Fruit fly (Drosophila melanogaster): ENCODE measurements around the gene CG11381.

CG11381 gene

dm6 chrX:1215000-1215399, 11.4 kb downstream of the CG11381 start, which contains the start of gene CG11398 (continued):
- no peak for TF ChIP-seq Nf-YA (GFP tag; IDR thresholded peaks at IDR 0.05)
- TF ChIP-seq CG16863 (GFP tag; optimal IDR thresholded peaks at IDR 0.05), result no peak
- no peak for TF ChIP-seq Hr51 (GFP tag; optimal IDR thresholded peaks at IDR 0.05)
- TF ChIP-seq CG11398 (GFP tag; optimal IDR thresholded peaks at IDR 0.05), result peak; percentile 7
- TF ChIP-seq ab (GFP tag; optimal IDR thresholded peaks at IDR 0.05), result no peak
- no peak for TF ChIP-seq dimm (GFP tag; IDR thresholded peaks at IDR 0.05)
- TF ChIP-seq Bgb (GFP tag; IDR thresholded peaks at IDR 0.05; ENCODE audit: partially characterized antibody), result peak; percentile 84
- TF ChIP-seq chm (GFP tag; IDR thresholded peaks at IDR 0.05), result no peak
- TF ChIP-seq zf30C (GFP tag; optimal IDR thresholded peaks at IDR 0.05), result no peak
- TF ChIP-seq D (optimal IDR thresholded peaks at IDR 0.05), result no peak
- TF ChIP-seq D (GFP tag; optimal IDR thresholded peaks at IDR 0.05), result no peak
- TF ChIP-seq ato (GFP tag; IDR thresholded peaks at IDR 0.05; ENCODE audit: partially characterized antibody), result peak; percentile 67; the same call in 1 of the 2 replicates
- no peak for TF ChIP-seq CG15269 (tag; optimal IDR thresholded peaks at IDR 0.05)
- TF ChIP-seq fu2 (GFP tag; optimal IDR thresholded peaks at IDR 0.05), result no peak
- TF ChIP-seq CG14965 (GFP tag; optimal IDR thresholded peaks at IDR 0.05; ENCODE audit: borderline replicate concordance), result no peak
- peak; percentile 76 for TF ChIP-seq Ets97D (GFP tag; optimal IDR thresholded peaks at IDR 0.05)
- no peak for TF ChIP-seq CG10565 (GFP tag; optimal IDR thresholded peaks at IDR 0.05)
- no peak for TF ChIP-seq chn (GFP tag; optimal IDR thresholded peaks at IDR 0.05)
- TF ChIP-seq CG5180 (GFP tag; optimal IDR thresholded peaks at IDR 0.05), result no peak
- peak; percentile 87 for TF ChIP-seq CG13287 (GFP tag; IDR thresholded peaks at IDR 0.05; ENCODE audit: partially characterized antibody)
- no peak for TF ChIP-seq CG11723 (GFP tag; optimal IDR thresholded peaks at IDR 0.05)
- no peak for TF ChIP-seq tx (GFP tag; optimal IDR thresholded peaks at IDR 0.05)
- no peak for TF ChIP-seq CG13624 (GFP tag; optimal IDR thresholded peaks at IDR 0.05)
- no peak for TF ChIP-seq NC2α (GFP tag; optimal IDR thresholded peaks at IDR 0.05)
- peak; percentile 67 for TF ChIP-seq Sin3A (optimal IDR thresholded peaks at IDR 0.05)
- TF ChIP-seq cg (GFP tag; optimal IDR thresholded peaks at IDR 0.05), result no peak
- TF ChIP-seq org-1 (GFP tag; optimal IDR thresholded peaks at IDR 0.05), result no peak
- TF ChIP-seq CG9797 (GFP tag; optimal IDR thresholded peaks at IDR 0.05), result peak; percentile 75
- TF ChIP-seq CG14710 (tag; optimal IDR thresholded peaks at IDR 0.05), result peak; percentile 88
- no peak for TF ChIP-seq CG10209 (GFP tag; optimal IDR thresholded peaks at IDR 0.05)
- no peak for TF ChIP-seq CG31441 (GFP tag; IDR thresholded peaks at IDR 0.05)
- no peak for TF ChIP-seq zfh1 (GFP tag; IDR thresholded peaks at IDR 0.05)
- no peak for TF ChIP-seq CG8388 (GFP tag; optimal IDR thresholded peaks at IDR 0.05)
- no peak for TF ChIP-seq mirr (GFP tag; optimal IDR thresholded peaks at IDR 0.05)
- TF ChIP-seq ewg (GFP tag; optimal IDR thresholded peaks at IDR 0.05), result no peak
- TF ChIP-seq kay (GFP tag; optimal IDR thresholded peaks at IDR 0.05), result no peak
- no peak for TF ChIP-seq Doc2 (GFP tag; IDR thresholded peaks at IDR 0.05)
- TF ChIP-seq mam (GFP tag; optimal IDR thresholded peaks at IDR 0.05), result no peak
- no peak for TF ChIP-seq CG34422 (GFP tag; IDR thresholded peaks at IDR 0.05)
- no peak for TF ChIP-seq lola (GFP tag; optimal IDR thresholded peaks at IDR 0.05)
- no peak for TF ChIP-seq wor (GFP tag; IDR thresholded peaks at IDR 0.05)
- no peak for TF ChIP-seq seq (GFP tag; IDR thresholded peaks at IDR 0.05)
- TF ChIP-seq sug (tag; optimal IDR thresholded peaks at IDR 0.05), result no peak
- peak; percentile 65 for TF ChIP-seq CG15514 (GFP tag; optimal IDR thresholded peaks at IDR 0.05)
- TF ChIP-seq H15 (GFP tag; IDR thresholded peaks at IDR 0.05), result no peak
- TF ChIP-seq pum (GFP tag; optimal IDR thresholded peaks at IDR 0.05), result no peak
- TF ChIP-seq CG11695 (GFP tag; IDR thresholded peaks at IDR 0.05), result no peak
- no peak for TF ChIP-seq CG11456 (GFP tag; IDR thresholded peaks at IDR 0.05)
- no peak for TF ChIP-seq kni (GFP tag; optimal IDR thresholded peaks at IDR 0.05)
- TF ChIP-seq CG32772 (GFP tag; IDR thresholded peaks at IDR 0.05), result no peak
- no peak for TF ChIP-seq CG31224 (GFP tag; IDR thresholded peaks at IDR 0.05)
- TF ChIP-seq CG11696 (GFP tag; IDR thresholded peaks at IDR 0.05), result no peak
